Worm (Caenorhabditis elegans) whole organism, mixed stage, embryonic: ENCODE data around the gene B0222.1.
A peak's percentile ranks its signal among the peaks of the same experiment; 100 is the strongest.

Experiments
- M03D4.4 ChIP-seq: sonication (generic microtip); optimal IDR thresholded peaks from 2 replicates; lab custom pipeline; 2017; ENCODE audit warnings: mild to moderate bottlenecking, missing genetic modification characterization, missing compliant biosample characterization
- bed-3 ChIP-seq: fragments of 200-800 bp; sonication (Bioruptor generic); optimal IDR thresholded peaks from 3 replicates; lab custom pipeline; 2018; ENCODE audit warnings: mild to moderate bottlenecking, missing genetic modification characterization, moderate library complexity, missing compliant biosample characterization
- blmp-1 ChIP-seq: fragments of 150-350 bp; optimal IDR thresholded peaks from 2 replicates; lab custom pipeline; 2014; ENCODE audit warnings: missing biosample characterization, missing genetic modification characterization
- ceh-39 ChIP-seq: fragments of 150-350 bp; optimal IDR thresholded peaks from 2 replicates; lab custom pipeline; 2014; ENCODE audit warnings: missing biosample characterization, missing genetic modification characterization
- ceh-43 ChIP-seq: fragments of 200-800 bp; sonication (Bioruptor generic); optimal IDR thresholded peaks from 2 replicates; lab custom pipeline; 2018; ENCODE audit warnings: mild to moderate bottlenecking, missing genetic modification characterization, moderate library complexity, missing compliant biosample characterization
- ceh-83 ChIP-seq: fragments of 200-800 bp; sonication (Bioruptor generic); optimal IDR thresholded peaks from 2 replicates; lab custom pipeline; 2018; ENCODE audit warnings: mild to moderate bottlenecking, missing genetic modification characterization, missing compliant biosample characterization
- ces-1 ChIP-seq: fragments of 150-350 bp; optimal IDR thresholded peaks from 2 replicates; lab custom pipeline; 2014; ENCODE audit warnings: missing biosample characterization, missing genetic modification reagents, missing genetic modification characterization
- cnd-1 ChIP-seq: fragments of 200-800 bp; sonication (Bioruptor generic); optimal IDR thresholded peaks from 2 replicates; lab custom pipeline; 2018; ENCODE audit warnings: mild to moderate bottlenecking, missing genetic modification characterization, missing compliant biosample characterization
- drap-1 ChIP-seq: fragments of 200-800 bp; sonication (Bioruptor generic); optimal IDR thresholded peaks from 3 replicates; lab custom pipeline; 2018; ENCODE audit warnings: mild to moderate bottlenecking, missing genetic modification characterization, missing compliant biosample characterization
- elt-1 ChIP-seq: sonication (generic microtip); optimal IDR thresholded peaks from 2 replicates; lab custom pipeline; 2017; ENCODE audit warnings: missing genetic modification characterization, mild to moderate bottlenecking, missing compliant biosample characterization, antibody characterized with exemption, moderate library complexity, borderline replicate concordance; ENCODE audit not compliant: insufficient read depth
- elt-3 ChIP-seq: fragments of 150-350 bp; optimal IDR thresholded peaks from 2 replicates; lab custom pipeline; 2014; ENCODE audit warnings: missing biosample characterization, missing genetic modification characterization
- flh-1 ChIP-seq: fragments of 200-800 bp; sonication (Bioruptor generic); optimal IDR thresholded peaks from 2 replicates; lab custom pipeline; 2018; ENCODE audit warnings: mild to moderate bottlenecking, missing genetic modification characterization, moderate library complexity, missing compliant biosample characterization
- ham-2 ChIP-seq: fragments of 200-800 bp; sonication (Bioruptor generic); optimal IDR thresholded peaks from 2 replicates; lab custom pipeline; 2018; ENCODE audit warnings: mild to moderate bottlenecking, missing genetic modification characterization, missing compliant biosample characterization
- hlh-1 ChIP-seq: fragments of 150-350 bp; optimal IDR thresholded peaks from 2 replicates; lab custom pipeline; 2014; ENCODE audit warnings: missing biosample characterization, missing genetic modification reagents, missing genetic modification characterization
- lin-13 ChIP-seq: fragments of 150-350 bp; optimal IDR thresholded peaks from 2 replicates; lab custom pipeline; 2014; ENCODE audit warnings: missing biosample characterization, missing genetic modification characterization
- lin-32 ChIP-seq: fragments of 200-800 bp; sonication (Bioruptor generic); optimal IDR thresholded peaks from 2 replicates; lab custom pipeline; 2018; ENCODE audit warnings: mild to moderate bottlenecking, missing genetic modification characterization, missing compliant biosample characterization
- lsy-2 ChIP-seq: fragments of 150-350 bp; optimal IDR thresholded peaks from 2 replicates; lab custom pipeline; 2014; ENCODE audit warnings: missing biosample characterization, missing genetic modification characterization
- mab-5 ChIP-seq: fragments of 150-350 bp; optimal IDR thresholded peaks from 2 replicates; lab custom pipeline; 2014; ENCODE audit warnings: missing biosample characterization, missing genetic modification characterization
- mep-1 ChIP-seq: fragments of 150-350 bp; optimal IDR thresholded peaks from 2 replicates; lab custom pipeline; 2017; ENCODE audit warnings: missing biosample characterization, missing genetic modification reagents, missing genetic modification characterization, inconsistent platforms
- mls-2 ChIP-seq: sonication (generic microtip); optimal IDR thresholded peaks from 2 replicates; lab custom pipeline; 2016; ENCODE audit warnings: mild to moderate bottlenecking, missing genetic modification characterization, moderate library complexity, missing compliant biosample characterization
- nhr-12 ChIP-seq: fragments of 150-350 bp; optimal IDR thresholded peaks from 2 replicates; lab custom pipeline; 2014; ENCODE audit warnings: missing biosample characterization, missing genetic modification characterization
- nhr-2 ChIP-seq: fragments of 150-350 bp; optimal IDR thresholded peaks from 2 replicates; lab custom pipeline; 2014; ENCODE audit warnings: missing biosample characterization, missing genetic modification characterization
- nhr-237 ChIP-seq: fragments of 150-350 bp; optimal IDR thresholded peaks from 2 replicates; lab custom pipeline; 2014; ENCODE audit warnings: missing biosample characterization, missing genetic modification characterization
- nhr-28 ChIP-seq: fragments of 150-350 bp; optimal IDR thresholded peaks from 2 replicates; lab custom pipeline; 2014; ENCODE audit warnings: missing biosample characterization, missing genetic modification characterization
- nhr-76 ChIP-seq: sonication (generic microtip); optimal IDR thresholded peaks from 2 replicates; lab custom pipeline; 2017; ENCODE audit warnings: missing biosample characterization, missing genetic modification characterization
- pha-4 ChIP-seq: fragments of 150-350 bp; optimal IDR thresholded peaks from 2 replicates; lab custom pipeline; 2018; ENCODE audit warnings: missing biosample characterization, missing genetic modification reagents, missing genetic modification characterization
- sem-2 ChIP-seq: fragments of 200-800 bp; sonication (Bioruptor generic); optimal IDR thresholded peaks from 2 replicates; lab custom pipeline; 2018; ENCODE audit warnings: mild to moderate bottlenecking, missing genetic modification characterization, missing compliant biosample characterization
- snpc-4 ChIP-seq: fragments of 150-350 bp; optimal IDR thresholded peaks from 2 replicates; lab custom pipeline; 2014; ENCODE audit warnings: missing biosample characterization, missing genetic modification characterization
- sptf-1 ChIP-seq: sonication (generic microtip); optimal IDR thresholded peaks from 2 replicates; lab custom pipeline; 2017; ENCODE audit warnings: mild to moderate bottlenecking, missing genetic modification characterization, moderate library complexity, missing compliant biosample characterization
- tbx-8 ChIP-seq: fragments of 200-800 bp; sonication (Bioruptor generic); optimal IDR thresholded peaks from 2 replicates; lab custom pipeline; 2018; ENCODE audit warnings: mild to moderate bottlenecking, missing genetic modification characterization, moderate library complexity, missing compliant biosample characterization
- unc-120 ChIP-seq: sonication (generic microtip); optimal IDR thresholded peaks from 2 replicates; lab custom pipeline; 2017; ENCODE audit warnings: missing genetic modification characterization, missing compliant biosample characterization; ENCODE audit not compliant: poor library complexity, severe bottlenecking
- unc-39 ChIP-seq: fragments of 150-350 bp; optimal IDR thresholded peaks from 2 replicates; lab custom pipeline; 2014; ENCODE audit warnings: missing biosample characterization, missing genetic modification characterization
- unc-62 ChIP-seq: fragments of 150-350 bp; optimal IDR thresholded peaks from 2 replicates; lab custom pipeline; 2014; ENCODE audit warnings: missing biosample characterization, missing genetic modification reagents, missing genetic modification characterization
- zip-8 ChIP-seq: fragments of 150-350 bp; optimal IDR thresholded peaks from 2 replicates; lab custom pipeline; 2014; ENCODE audit warnings: missing biosample characterization, missing genetic modification characterization
- ztf-11 ChIP-seq: fragments of 150-350 bp; optimal IDR thresholded peaks from 2 replicates; lab custom pipeline; 2014; ENCODE audit warnings: missing biosample characterization, missing genetic modification characterization

Gene B0222.1

DNA sequence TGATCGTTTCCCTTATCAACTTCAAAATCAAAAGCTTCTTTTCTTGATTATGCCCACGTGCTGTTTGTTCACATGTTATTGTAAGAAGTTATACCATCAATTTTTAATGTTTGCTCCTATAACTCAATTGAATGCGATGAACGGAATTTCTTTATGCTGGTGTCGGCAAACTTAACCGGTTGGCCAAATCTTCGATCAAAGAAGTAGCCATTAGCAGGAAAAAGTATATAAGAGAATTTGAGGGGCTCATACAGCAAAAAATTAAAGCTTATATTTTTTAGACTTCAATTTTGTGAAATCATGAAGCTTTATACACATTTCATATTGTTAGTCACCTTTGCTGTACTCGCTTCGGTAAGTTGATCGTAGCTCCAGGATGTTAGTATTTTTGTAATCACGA is 39.7 kb downstream of the B0222.1 start, which contains the start of gene pqn-16:
Gene pqn-16 (plus strand): TSS at position 301 of the 400 bp plus-strand sequence.
- TF ChIP-seq elt-3 (no peak), ceh-39 (no peak), nhr-76 (tag; lab: Kevin White, UChicago) (no peak), M03D4.4 (no peak), sem-2 (GFP tag; lab: Kevin White, UChicago) (no peak), nhr-237 (tag; lab: Kevin White, UChicago) (no peak), nhr-28 (tag; lab: Kevin White, UChicago) (no peak), mab-5 (tag; lab: Kevin White, UChicago) (no peak), nhr-2 (tag; lab: Kevin White, UChicago) (no peak), hlh-1 (no peak), mls-2 (tag; lab: Kevin White, UChicago) (no peak), unc-39 (tag; lab: Kevin White, UChicago) (no peak), bed-3 (GFP tag; lab: Kevin White, UChicago) (no peak), snpc-4 (tag; lab: Kevin White, UChicago) (no peak)

ce11 chrV:9175218-9175837 is 41.3 kb downstream of the B0222.1 start, which contains the start of gene spas-1:
Gene spas-1, plus strand, starts transcription at chrV:9175789.
- TF ChIP-seq nhr-12 (tag; lab: Kevin White, UChicago) (no peak), nhr-237 (tag; lab: Kevin White, UChicago) (peak; percentile 86), tbx-8 (GFP tag; lab: Kevin White, UChicago) (no peak), nhr-28 (tag; lab: Kevin White, UChicago) (no peak), sptf-1 (no peak), lin-32 (GFP tag; lab: Kevin White, UChicago) (peak; percentile 42), ceh-83 (GFP tag; lab: Kevin White, UChicago) (no peak), flh-1 (GFP tag; lab: Kevin White, UChicago) (no peak), mab-5 (tag; lab: Kevin White, UChicago) (no peak), lin-13 (tag; lab: Kevin White, UChicago) (peak; percentile 78), ztf-11 (tag; lab: Kevin White, UChicago) (no peak), ceh-43 (GFP tag; lab: Kevin White, UChicago) (peak; percentile 56), zip-8 (peak; percentile 62), nhr-76 (tag; lab: Kevin White, UChicago) (no peak), cnd-1 (no peak), ceh-39 (no peak), elt-3 (no peak), sem-2 (GFP tag; lab: Kevin White, UChicago) (no peak), unc-62 (GFP tag; lab: Kevin White, UChicago) (peak; percentile 38), M03D4.4 (peak; percentile 60), pha-4 (tag; lab: Kevin White, UChicago) (peak; percentile 84), ces-1 (GFP tag; lab: Kevin White, UChicago) (no peak), nhr-2 (tag; lab: Kevin White, UChicago) (peak; percentile 15), elt-1 (tag; lab: Kevin White, UChicago) (no peak), bed-3 (GFP tag; lab: Kevin White, UChicago) (no peak), unc-39 (tag; lab: Kevin White, UChicago) (no peak), lsy-2 (tag; lab: Kevin White, UChicago) (no peak), blmp-1 (tag; lab: Kevin White, UChicago) (no peak), unc-120 (tag; lab: Kevin White, UChicago) (no peak), snpc-4 (tag; lab: Kevin White, UChicago) (no peak), drap-1 (GFP tag; lab: Kevin White, UChicago) (peak; percentile 34), ham-2 (no peak), hlh-1 (no peak), mls-2 (tag; lab: Kevin White, UChicago) (peak; percentile 32), mep-1 (peak; percentile 93)

ce11 chrV:9181669-9182250 is 47.7 kb downstream of the B0222.1 start, which contains the start of gene ptr-1:
Gene ptr-1, minus strand, starts transcription at chrV:9181719.
- TF ChIP-seq nhr-237 (tag; lab: Kevin White, UChicago): no peak
- TF ChIP-seq blmp-1 (tag; lab: Kevin White, UChicago): peak; percentile 32
- no peak for TF ChIP-seq pha-4 (tag; lab: Kevin White, UChicago)
- TF ChIP-seq ham-2: peak; percentile 13
